Worm (Caenorhabditis elegans) whole organism, young adult: ENCODE measurements around the gene F44E5.17.

ENCODE experiments used
- F49E8.2 ChIP-seq: sonication (generic microtip); optimal IDR thresholded peaks from 3 replicates; lab custom pipeline; 2017; ENCODE audit warnings: missing genetic modification characterization, mild to moderate bottlenecking, missing compliant biosample characterization, antibody characterized with exemption, moderate library complexity; ENCODE audit not compliant: insufficient read depth
- unc-62 ChIP-seq: fragments of 150-350 bp; optimal IDR thresholded peaks from 2 replicates; lab custom pipeline; 2014; ENCODE audit warnings: missing biosample characterization, missing genetic modification reagents, missing genetic modification characterization

- TF ChIP-seq F49E8.2 (tag; lab: Kevin White, UChicago) (no peak), unc-62 (GFP tag; lab: Kevin White, UChicago) (no peak)
Observed at ce11 chrII:11732513-11732912, 15.9 kb downstream of the F44E5.17 start, which contains the start of gene F13D12.8.
